Worm (Caenorhabditis elegans): ENCODE data around the gene ddl-1.

- TF ChIP-seq flt-1 (GFP tag; IDR thresholded peaks at IDR 0.05) (no peak), ama-1 (optimal IDR thresholded peaks at IDR 0.05) (no peak), B0310.2 (tag; optimal IDR thresholded peaks at IDR 0.05) (no peak), hmbx-1 (tag; optimal IDR thresholded peaks at IDR 0.05) (no peak), tbx-11 (GFP tag; IDR thresholded peaks at IDR 0.05) (no peak), hnd-1 (tag; optimal IDR thresholded peaks at IDR 0.05) (no peak), hmg-4 (GFP tag; optimal IDR thresholded peaks at IDR 0.05) (no peak), sea-1 (GFP tag; conservative IDR thresholded peaks at IDR 0.05) (no peak), tra-4 (tag; optimal IDR thresholded peaks at IDR 0.05) (no peak), pes-1 (GFP tag; IDR thresholded peaks at IDR 0.05) (no peak), scrt-1 (GFP tag; IDR thresholded peaks at IDR 0.05) (no peak), aly-1 (tag; optimal IDR thresholded peaks at IDR 0.05) (no peak), tbx-37 (GFP tag; conservative IDR thresholded peaks at IDR 0.05) (no peak)
Measured at ce11 chrII:5652334-5652733, 4.2 kb upstream of the ddl-1 start, which contains the start of gene bli-2.
